Fruit fly (Drosophila melanogaster): ENCODE results near the gene Nfs1.
"Not testable (repeated sequence)": the region's sequence is repeated elsewhere in the genome, so short reads cannot be mapped to it uniquely, and the experiment has no call there.

The Nfs1 gene

DNA sequence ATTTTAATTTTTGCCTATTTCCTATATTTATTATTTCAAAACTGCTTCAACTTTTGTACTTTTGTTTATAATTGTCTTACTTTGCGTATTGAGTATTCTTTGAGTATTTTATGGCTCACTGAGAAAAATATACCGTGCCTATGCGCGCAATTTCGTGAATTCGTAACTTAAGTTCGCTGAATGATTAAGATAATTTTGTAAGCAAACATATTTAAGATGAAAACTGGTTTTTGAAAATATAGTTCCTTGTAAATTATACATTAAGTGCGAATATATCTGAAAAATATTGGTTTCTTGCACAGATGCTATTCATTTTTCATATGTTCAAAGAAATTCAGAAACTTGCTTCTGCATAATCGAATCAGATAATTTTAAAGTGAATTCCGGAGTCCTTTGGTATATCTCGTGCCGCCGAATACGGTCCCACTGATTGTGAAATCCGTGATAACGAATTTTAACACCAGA, at the start of gene Nfs1, which contains the start of gene CG18787:
Gene Nfs1, plus strand, starts transcription at position 415 of the 465 bp plus-strand sequence.
Gene CG18787, minus strand, starts transcription at position 101 of the 465 bp plus-strand sequence.
- not testable (repeated sequence) for TF ChIP-seq fd96Ca (GFP tag; IDR thresholded peaks at IDR 0.05); CG15710 (tag; optimal IDR thresholded peaks at IDR 0.05); gl (tag; optimal IDR thresholded peaks at IDR 0.05)

- TF ChIP-seq CG9948 (tag; optimal IDR thresholded peaks at IDR 0.05) (peak; percentile 67), CG32121 (GFP tag; IDR thresholded peaks at IDR 0.05) (peak; percentile 94), CG4496 (GFP tag; IDR thresholded peaks at IDR 0.05) (peak; percentile 95), Snoo (tag; optimal IDR thresholded peaks at IDR 0.05) (peak; percentile 36), CG8159 (tag; optimal IDR thresholded peaks at IDR 0.05) (peak; percentile 34), CG12605 (GFP tag; IDR thresholded peaks at IDR 0.05) (peak; percentile 89), rn (GFP tag; IDR thresholded peaks at IDR 0.05) (peak; percentile 89), CG14655 (GFP tag; optimal IDR thresholded peaks at IDR 0.05) (peak; percentile 85), Ets98B (GFP tag; IDR thresholded peaks at IDR 0.05) (peak; percentile 94), EcR (GFP tag; optimal IDR thresholded peaks at IDR 0.05) (no peak), Pif1A (GFP tag; optimal IDR thresholded peaks at IDR 0.05) (peak; percentile 80), CG8301 (tag; optimal IDR thresholded peaks at IDR 0.05) (peak; percentile 87), fd96Ca (GFP tag; IDR thresholded peaks at IDR 0.05) (peak; percentile 94), Pif1B (GFP tag; optimal IDR thresholded peaks at IDR 0.05) (peak; percentile 48), CG10348 (GFP tag; IDR thresholded peaks at IDR 0.05) (peak; percentile 75), CG13204 (GFP tag; optimal IDR thresholded peaks at IDR 0.05) (peak; percentile 48), CG17806 (tag; optimal IDR thresholded peaks at IDR 0.05) (peak; percentile 44), D1 (tag; optimal IDR thresholded peaks at IDR 0.05) (no peak), CG34367 (tag; optimal IDR thresholded peaks at IDR 0.05) (peak; percentile 68), gl (tag; optimal IDR thresholded peaks at IDR 0.05) (no peak), CG15710 (tag; optimal IDR thresholded peaks at IDR 0.05) (peak; percentile 57)
Observed at dm6 chr2L:11949917-11950316, 49.5 kb upstream of the Nfs1 start.

- TF ChIP-seq CG14655 (GFP tag; optimal IDR thresholded peaks at IDR 0.05), result no peak
- TF ChIP-seq fd96Ca (GFP tag; IDR thresholded peaks at IDR 0.05), result no peak
- TF ChIP-seq CG8159 (tag; optimal IDR thresholded peaks at IDR 0.05), result no peak
Observed at dm6 chr2L:11955839-11956238, 43.6 kb upstream of the Nfs1 start.

DNA sequence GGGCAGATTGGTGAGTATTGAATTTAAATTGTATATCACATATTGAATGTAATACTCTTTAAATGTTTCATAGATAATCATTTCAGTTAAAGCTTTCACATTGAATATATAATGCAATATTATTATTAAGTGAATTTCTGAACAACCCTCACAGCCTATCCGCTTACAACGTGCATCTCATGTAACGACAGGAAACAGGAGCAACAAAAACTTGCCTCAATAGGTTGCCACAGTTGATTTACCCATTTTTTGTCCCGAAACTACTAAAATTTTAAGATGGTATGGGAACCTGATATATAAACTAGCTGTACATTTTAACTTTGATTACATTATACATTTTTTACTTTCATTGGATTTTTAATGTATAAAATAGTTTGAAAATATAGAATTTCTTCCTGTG, 40.7 kb upstream of the Nfs1 start:
- TF ChIP-seq CG14655 (GFP tag; optimal IDR thresholded peaks at IDR 0.05) (peak; percentile 32), Snoo (tag; optimal IDR thresholded peaks at IDR 0.05) (no peak), EcR (GFP tag; optimal IDR thresholded peaks at IDR 0.05) (no peak), CG15710 (tag; optimal IDR thresholded peaks at IDR 0.05) (no peak), CG8159 (tag; optimal IDR thresholded peaks at IDR 0.05) (peak; percentile 18), Pif1A (GFP tag; optimal IDR thresholded peaks at IDR 0.05) (peak; percentile 10), CG9948 (tag; optimal IDR thresholded peaks at IDR 0.05) (no peak)

DNA sequence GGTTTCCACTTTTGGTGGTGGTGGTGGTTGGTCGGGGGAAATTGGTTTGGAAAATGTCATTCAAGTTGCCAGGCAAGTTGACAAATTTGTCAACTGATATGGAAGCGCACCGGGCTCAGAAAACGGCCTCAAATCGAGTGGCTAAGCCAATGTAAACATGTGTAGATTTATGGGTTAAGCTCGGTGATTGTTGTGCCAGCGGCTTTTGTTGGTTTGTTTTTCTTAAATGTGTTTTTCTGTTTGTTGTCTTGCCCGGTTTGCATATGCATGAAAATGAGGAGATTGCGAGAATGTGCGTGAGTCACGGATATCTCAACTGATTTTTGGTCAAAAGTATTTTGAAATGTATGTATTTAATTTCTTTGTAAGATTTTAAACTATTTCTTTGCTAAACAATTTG, 38.5 kb upstream of the Nfs1 start:
- TF ChIP-seq CG8301 (tag; optimal IDR thresholded peaks at IDR 0.05) (no peak), Snoo (tag; optimal IDR thresholded peaks at IDR 0.05) (no peak), CG32121 (GFP tag; IDR thresholded peaks at IDR 0.05) (no peak), D1 (tag; optimal IDR thresholded peaks at IDR 0.05) (no peak), CG15710 (tag; optimal IDR thresholded peaks at IDR 0.05) (no peak), CG34367 (tag; optimal IDR thresholded peaks at IDR 0.05) (no peak)

dm6 chr2L:11963422-11964322, 35.8 kb upstream of the Nfs1 start:
- TF ChIP-seq Pif1A (GFP tag; optimal IDR thresholded peaks at IDR 0.05) (peak; percentile 21), fd96Ca (GFP tag; IDR thresholded peaks at IDR 0.05) (no peak)

Data from whole organism, pupa.